Worm (Caenorhabditis elegans): ENCODE results near the gene T06D4.2.

The T06D4.2 gene

DNA sequence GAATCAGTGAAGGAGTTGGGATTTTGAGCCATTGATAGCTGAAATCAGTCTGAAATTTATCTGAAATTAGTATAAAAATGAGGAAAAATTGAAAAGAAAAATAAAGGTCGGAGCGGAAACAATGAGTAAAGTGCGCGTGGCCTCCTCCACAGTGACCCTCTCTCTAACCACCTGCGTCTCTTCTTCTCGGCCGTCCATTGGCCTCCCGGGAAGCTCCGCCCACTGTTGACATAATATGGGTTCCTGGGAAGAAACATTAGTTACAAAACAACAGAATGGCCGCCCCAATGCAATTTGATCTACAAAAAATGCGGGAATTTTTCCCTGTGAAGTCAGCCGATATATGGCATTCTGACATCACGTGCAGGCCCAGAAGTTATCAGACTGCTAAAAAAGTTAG is 15.6 kb downstream of the T06D4.2 start, which contains the start of gene Y49F6C.8:
TSS of gene Y49F6C.8 (minus strand) at position 51 of the 400 bp plus-strand sequence.
- TF ChIP-seq madf-9 (GFP tag; conservative IDR thresholded peaks at IDR 0.05), result no peak
- no peak for TF ChIP-seq attf-4 (tag; optimal IDR thresholded peaks at IDR 0.05)
- peak; percentile 97 for TF ChIP-seq duxl-1 (tag; optimal IDR thresholded peaks at IDR 0.05; ENCODE audit: poor library complexity)

DNA sequence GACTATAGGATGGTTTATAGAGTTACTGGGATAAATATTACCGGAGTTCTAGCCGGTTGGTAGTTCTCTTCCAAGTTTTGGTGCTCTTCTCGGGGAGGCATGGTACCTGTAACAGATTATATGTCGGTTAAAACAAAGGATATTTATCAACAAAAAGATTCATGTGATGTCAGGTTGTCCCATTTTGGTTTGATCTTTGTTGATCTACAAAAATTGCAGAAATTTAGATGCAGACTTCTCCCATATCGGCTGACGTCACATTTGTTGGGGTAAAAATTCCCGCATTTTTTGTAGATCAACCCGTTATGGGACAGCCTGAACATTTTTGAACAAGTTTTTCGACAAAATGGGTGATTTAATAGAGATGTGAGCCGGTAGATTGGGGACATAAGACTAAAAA is 17.6 kb downstream of the T06D4.2 start, which contains the start of gene Y49F6C.7:
TSS of gene Y49F6C.7 (minus strand) at position 101 of the 400 bp plus-strand sequence.
- TF ChIP-seq dmd-8 (GFP tag; IDR thresholded peaks at IDR 0.05), result no peak
- TF ChIP-seq nhr-42 (GFP tag; IDR thresholded peaks at IDR 0.05), result no peak
- no peak for TF ChIP-seq mxl-3 (GFP tag; optimal IDR thresholded peaks at IDR 0.05)
- TF ChIP-seq R02D3.7 (tag; optimal IDR thresholded peaks at IDR 0.05), result no peak
- TF ChIP-seq mdt-29 (GFP tag; IDR thresholded peaks at IDR 0.05), result no peak
- no peak for TF ChIP-seq F26F4.8 (GFP tag; conservative IDR thresholded peaks at IDR 0.05)
- TF ChIP-seq nhr-76 (tag; optimal IDR thresholded peaks at IDR 0.05), result no peak
- TF ChIP-seq snpc-1.2 (GFP tag; IDR thresholded peaks at IDR 0.05), result no peak
- no peak for TF ChIP-seq sdz-12 (GFP tag; optimal IDR thresholded peaks at IDR 0.05)
- no peak for TF ChIP-seq zip-11 (GFP tag; IDR thresholded peaks at IDR 0.05)
- TF ChIP-seq nhr-6 (tag; optimal IDR thresholded peaks at IDR 0.05), result no peak
- no peak for TF ChIP-seq nhr-102 (tag; optimal IDR thresholded peaks at IDR 0.05)

DNA sequence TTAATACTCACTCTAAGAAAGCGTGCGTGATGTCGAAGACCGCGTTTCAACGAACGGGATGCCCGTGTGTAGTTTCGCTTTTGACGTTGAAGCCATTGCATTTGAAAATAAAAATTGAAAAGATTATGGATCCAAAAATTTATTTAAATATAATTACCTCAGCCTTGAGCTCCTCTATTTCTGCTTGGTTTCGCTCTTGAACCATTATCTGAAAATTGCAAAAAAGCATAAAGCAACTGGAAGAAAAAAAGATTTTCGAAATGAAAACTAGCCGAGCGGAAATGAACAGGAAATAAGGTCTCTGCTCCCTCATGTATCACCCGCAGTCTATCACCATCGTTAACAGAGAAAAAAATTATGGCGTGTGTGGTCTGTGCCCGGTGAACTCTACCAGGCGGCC is 18.6 kb downstream of the T06D4.2 start, which contains the start of gene Y49F6C.6:
TSS of gene Y49F6C.6 (minus strand) at position 101 of the 400 bp plus-strand sequence.
- no peak for TF ChIP-seq Y75B8A.6 (GFP tag; IDR thresholded peaks at IDR 0.05)
- TF ChIP-seq unc-130 (GFP tag; optimal IDR thresholded peaks at IDR 0.05), result no peak
- TF ChIP-seq F49E8.2 (tag; optimal IDR thresholded peaks at IDR 0.05; ENCODE audit: borderline replicate concordance), result no peak
- TF ChIP-seq ceh-82 (tag; optimal IDR thresholded peaks at IDR 0.05), result no peak
- TF ChIP-seq aha-1 (tag), result no peak
- no peak for TF ChIP-seq hlh-30 (tag; optimal IDR thresholded peaks at IDR 0.05; ENCODE audit: insufficient read depth)
- no peak for TF ChIP-seq dmd-6 (GFP tag; IDR thresholded peaks at IDR 0.05)
- no peak for TF ChIP-seq zip-2 (tag; optimal IDR thresholded peaks at IDR 0.05)
- no peak for TF ChIP-seq pqm-1 (tag; optimal IDR thresholded peaks at IDR 0.05)
- no peak for TF ChIP-seq nhr-10 (tag; optimal IDR thresholded peaks at IDR 0.05)
- no peak for TF ChIP-seq Y5F2A.4 (GFP tag; optimal IDR thresholded peaks at IDR 0.05)
- TF ChIP-seq nhr-25 (tag; optimal IDR thresholded peaks at IDR 0.05; ENCODE audit: borderline replicate concordance, insufficient read depth), result no peak
- TF ChIP-seq nhr-41 (GFP tag; IDR thresholded peaks at IDR 0.05), result no peak

DNA sequence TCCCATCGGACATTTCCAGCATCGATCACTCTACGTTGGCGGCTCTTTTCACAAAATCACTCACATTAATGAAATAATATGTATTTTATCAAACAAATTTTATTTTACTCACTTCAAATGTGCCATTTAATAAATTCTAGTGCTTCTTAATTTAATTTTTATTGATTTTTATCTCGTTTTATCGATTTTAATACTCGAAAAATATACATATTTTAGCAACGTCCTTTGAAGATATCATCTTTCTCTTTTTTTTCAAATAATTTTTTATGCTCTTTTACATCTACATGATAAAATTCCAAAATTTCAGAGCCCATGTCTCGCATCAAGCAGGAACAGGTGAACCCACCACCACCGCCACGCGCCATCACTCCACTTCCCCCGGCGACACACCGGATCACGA is 26.9 kb downstream of the T06D4.2 start, which contains the start of the genes lido-14 and bath-27:
TSS of gene lido-14 (plus strand) at position 301 of the 400 bp plus-strand sequence.
TSS of gene bath-27 (plus strand) at position 306 of the 400 bp plus-strand sequence.
- TF ChIP-seq Y105C5A.15 (GFP tag; IDR thresholded peaks at IDR 0.05) (no peak), egl-27 (tag; optimal IDR thresholded peaks at IDR 0.05) (no peak), daf-12 (tag; optimal IDR thresholded peaks at IDR 0.05) (no peak), fos-1 (tag; optimal IDR thresholded peaks at IDR 0.05) (no peak), R02D3.7 (tag; optimal IDR thresholded peaks at IDR 0.05) (no peak), mdt-29 (GFP tag; IDR thresholded peaks at IDR 0.05) (no peak), lin-38 (GFP tag; IDR thresholded peaks at IDR 0.05) (no peak), Y5F2A.4 (GFP tag; optimal IDR thresholded peaks at IDR 0.05) (no peak), tag-97 (GFP tag; IDR thresholded peaks at IDR 0.05) (no peak), nhr-111 (GFP tag; optimal IDR thresholded peaks at IDR 0.05) (no peak), T26A8.4 (GFP tag; IDR thresholded peaks at IDR 0.05) (no peak), attf-4 (tag; optimal IDR thresholded peaks at IDR 0.05) (no peak), ceh-82 (tag; optimal IDR thresholded peaks at IDR 0.05) (no peak), hmg-1.1 (GFP tag; IDR thresholded peaks at IDR 0.05) (no peak), zag-1 (tag; optimal IDR thresholded peaks at IDR 0.05) (no peak), ceh-32 (tag; optimal IDR thresholded peaks at IDR 0.05; ENCODE audit: poor library complexity) (no peak), lin-29 (GFP tag; IDR thresholded peaks at IDR 0.05) (no peak), daf-8 (GFP tag; IDR thresholded peaks at IDR 0.05) (no peak)

Measured in whole organism, L4 larva.